Worm (Caenorhabditis elegans): Measurements from ENCODE around the gene col-78.

Gene col-78

DNA sequence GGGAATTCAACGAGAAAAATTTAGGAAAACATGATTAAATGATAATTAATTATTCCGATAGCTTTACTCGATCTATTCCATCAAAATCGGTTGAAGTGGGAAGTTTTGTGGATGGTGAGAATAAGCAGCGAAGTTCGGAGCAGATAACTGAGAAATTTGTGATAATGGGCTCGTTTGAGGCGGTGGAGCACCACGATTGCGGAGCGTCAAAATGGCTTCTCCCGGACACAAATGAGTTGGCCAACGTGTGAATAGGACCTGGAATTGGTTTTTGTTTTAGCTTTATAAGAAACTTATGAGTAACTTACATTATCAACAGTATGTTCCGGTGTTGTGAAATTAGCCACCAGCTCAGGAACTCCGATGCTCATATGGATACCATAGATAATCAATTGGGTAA, 26.5 kb downstream of the col-78 start:
- TF ChIP-seq nhr-67 (tag; optimal IDR thresholded peaks at IDR 0.05) = no peak
- no peak for TF ChIP-seq nhr-23 (tag; optimal IDR thresholded peaks at IDR 0.05)
- TF ChIP-seq jun-1 (tag; optimal IDR thresholded peaks at IDR 0.05) = no peak
- TF ChIP-seq snpc-4 (tag; optimal IDR thresholded peaks at IDR 0.05) = no peak
- TF ChIP-seq ztf-11 (tag; optimal IDR thresholded peaks at IDR 0.05) = no peak
- TF ChIP-seq nhr-77 (tag; optimal IDR thresholded peaks at IDR 0.05) = no peak
- no peak for TF ChIP-seq ceh-16 (tag; optimal IDR thresholded peaks at IDR 0.05)
- no peak for TF ChIP-seq lin-39 (tag; optimal IDR thresholded peaks at IDR 0.05)
- TF ChIP-seq nhr-43 (tag; optimal IDR thresholded peaks at IDR 0.05; ENCODE audit: poor library complexity, severe bottlenecking) = no peak
- TF ChIP-seq eor-1 (tag; optimal IDR thresholded peaks at IDR 0.05) = no peak
- TF ChIP-seq R02D3.7 (tag; optimal IDR thresholded peaks at IDR 0.05) = no peak
- TF ChIP-seq elt-3 (tag; optimal IDR thresholded peaks at IDR 0.05) = no peak
- no peak for TF ChIP-seq ceh-82 (tag; optimal IDR thresholded peaks at IDR 0.05)
- no peak for TF ChIP-seq nhr-237 (tag; optimal IDR thresholded peaks at IDR 0.05)
- no peak for TF ChIP-seq lsy-12 (tag; optimal IDR thresholded peaks at IDR 0.05)
- no peak for TF ChIP-seq mml-1 (tag; optimal IDR thresholded peaks at IDR 0.05)
- no peak for TF ChIP-seq mdl-1 (tag; optimal IDR thresholded peaks at IDR 0.05)

DNA sequence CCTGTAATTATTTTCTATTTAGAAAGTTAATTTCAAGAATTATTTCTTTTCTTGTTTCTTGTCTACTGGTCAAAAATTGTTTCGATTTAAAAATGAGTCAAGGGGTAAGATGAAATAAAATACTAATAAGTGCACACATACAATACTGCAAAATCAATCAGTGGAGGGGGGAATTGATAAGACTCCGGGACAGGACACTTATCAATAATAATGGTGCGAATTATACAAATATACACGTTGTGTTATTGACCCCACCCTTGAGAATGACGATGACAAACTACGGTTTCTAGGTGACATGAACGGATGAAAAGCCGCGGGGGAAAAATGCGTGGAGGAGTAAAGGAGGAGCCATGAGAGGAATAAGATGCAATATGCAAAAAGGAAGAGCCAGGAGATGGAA, 28.8 kb downstream of the col-78 start:
- no peak for TF ChIP-seq nfya-1 (tag; optimal IDR thresholded peaks at IDR 0.05; ENCODE audit: insufficient read depth)
- peak; percentile 51 for TF ChIP-seq pqm-1 (tag; optimal IDR thresholded peaks at IDR 0.05)
- peak; percentile 48 for TF ChIP-seq pha-4 (tag; optimal IDR thresholded peaks at IDR 0.05)
- peak; percentile 60 for TF ChIP-seq elt-2 (tag; optimal IDR thresholded peaks at IDR 0.05)

DNA sequence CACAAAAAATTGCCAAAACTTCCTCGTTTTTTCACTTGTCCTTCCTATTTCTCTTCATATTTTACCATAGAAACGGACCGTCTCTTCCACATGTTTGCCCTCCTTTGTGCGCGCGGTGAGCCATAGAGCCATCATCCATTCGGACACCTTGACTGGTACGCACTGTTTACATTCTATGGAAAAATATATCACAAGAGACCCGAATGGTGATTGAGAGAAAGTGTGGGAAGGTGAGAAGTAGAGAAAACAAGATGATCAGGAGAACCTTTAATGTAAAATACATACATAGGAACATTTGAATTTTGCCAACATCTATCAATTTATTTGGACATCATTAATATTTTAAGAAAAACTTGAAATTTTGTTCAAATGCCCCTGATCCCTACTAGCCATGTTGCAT, 33.6 kb downstream of the col-78 start:
- TF ChIP-seq pha-4 (tag; optimal IDR thresholded peaks at IDR 0.05) = peak; percentile 95
- no peak for TF ChIP-seq lin-39 (tag; optimal IDR thresholded peaks at IDR 0.05)

DNA sequence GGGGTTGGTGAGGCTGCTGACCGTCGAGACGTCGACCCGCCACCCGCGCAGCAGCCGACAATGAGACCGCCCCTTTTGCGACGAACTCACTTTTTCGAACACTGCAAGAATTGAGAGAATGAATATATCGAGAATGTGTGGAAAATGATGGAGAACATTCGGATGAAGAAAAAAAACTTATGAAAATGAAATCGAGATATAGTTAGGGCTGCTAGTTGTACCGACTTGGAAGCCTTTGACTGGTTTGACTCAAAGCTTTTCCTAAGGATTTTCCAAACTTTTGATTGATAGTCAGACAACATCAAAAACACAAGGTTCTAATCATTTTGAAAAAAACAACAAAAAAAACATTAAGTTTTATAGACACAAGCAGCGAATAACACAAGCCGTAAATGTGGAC, 36.0 kb downstream of the col-78 start, which contains the start of gene sym-2:
Gene sym-2, minus strand, starts transcription at position 101 of the 400 bp plus-strand sequence.
- TF ChIP-seq mdl-1 (tag; optimal IDR thresholded peaks at IDR 0.05) = no peak
- no peak for TF ChIP-seq fkh-2 (tag; optimal IDR thresholded peaks at IDR 0.05)
- no peak for TF ChIP-seq fos-1 (tag; optimal IDR thresholded peaks at IDR 0.05)
- no peak for TF ChIP-seq tbx-2 (tag; optimal IDR thresholded peaks at IDR 0.05)
- peak; percentile 40 for TF ChIP-seq nhr-23 (tag; optimal IDR thresholded peaks at IDR 0.05)
- no peak for TF ChIP-seq lin-39 (tag; optimal IDR thresholded peaks at IDR 0.05)
- no peak for TF ChIP-seq ceh-28 (tag; optimal IDR thresholded peaks at IDR 0.05)
- no peak for TF ChIP-seq nhr-237 (tag; optimal IDR thresholded peaks at IDR 0.05)
- TF ChIP-seq nhr-25 (tag; optimal IDR thresholded peaks at IDR 0.05) = peak; percentile 23
- no peak for TF ChIP-seq ZK546.5 (tag; optimal IDR thresholded peaks at IDR 0.05)
- TF ChIP-seq nhr-76 (tag; optimal IDR thresholded peaks at IDR 0.05) = no peak

DNA sequence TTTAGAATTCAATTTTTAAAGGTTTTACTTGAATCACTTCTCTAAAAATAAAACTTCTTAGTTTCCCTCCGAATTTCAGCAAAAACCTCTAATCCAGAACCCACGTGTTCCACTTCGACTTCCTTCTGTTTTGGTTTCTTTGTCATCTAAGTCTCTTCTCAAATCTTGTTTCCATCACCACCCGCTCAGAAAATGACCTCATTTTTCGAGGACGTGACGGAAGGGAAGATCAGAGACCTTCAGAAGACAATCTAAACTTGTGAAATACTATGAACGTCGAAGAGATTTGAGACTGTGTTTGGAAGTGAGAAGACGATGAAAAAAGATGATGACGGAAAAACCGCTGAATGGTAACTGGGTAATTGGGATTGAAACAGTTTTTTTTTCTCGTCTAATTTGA, 37.3 kb downstream of the col-78 start:
- TF ChIP-seq elt-1 (tag; optimal IDR thresholded peaks at IDR 0.05) = peak; percentile 1
- TF ChIP-seq nhr-23 (tag; optimal IDR thresholded peaks at IDR 0.05) = peak; percentile 83
- no peak for TF ChIP-seq nhr-77 (tag; optimal IDR thresholded peaks at IDR 0.05)
- TF ChIP-seq nhr-25 (tag; optimal IDR thresholded peaks at IDR 0.05) = peak; percentile 75

DNA sequence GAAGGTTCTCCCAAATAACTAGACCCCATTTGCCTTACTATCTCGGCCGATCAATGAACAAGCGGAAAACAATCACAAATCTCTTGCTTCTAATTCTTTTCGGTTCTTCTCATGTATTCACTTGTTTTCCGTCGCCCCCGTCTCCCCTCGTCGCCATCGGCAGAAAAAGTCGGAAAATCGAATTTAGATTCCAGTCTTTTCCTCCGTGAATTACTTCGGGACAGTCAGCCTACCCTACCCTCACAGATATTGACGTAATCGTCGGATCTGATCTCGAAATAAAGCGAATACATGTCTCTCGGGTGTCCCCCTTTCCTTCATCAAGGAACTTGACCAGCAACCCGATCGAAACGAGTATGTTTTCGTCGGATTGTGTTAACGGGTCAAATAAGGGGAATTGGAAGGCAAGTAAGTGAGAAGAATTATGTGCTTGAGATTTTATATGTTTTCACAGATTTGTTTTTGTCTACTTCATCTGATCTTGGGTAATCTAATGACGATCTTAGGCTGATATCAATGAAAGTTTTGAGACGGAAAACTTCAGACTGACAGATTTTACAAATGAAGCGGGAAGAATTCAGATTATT, 38.3 kb downstream of the col-78 start:
- TF ChIP-seq elt-1 (tag; optimal IDR thresholded peaks at IDR 0.05) (peak; percentile 60), nhr-76 (tag; optimal IDR thresholded peaks at IDR 0.05) (no peak), nhr-23 (tag; optimal IDR thresholded peaks at IDR 0.05) (peak; percentile 78), nhr-77 (tag; optimal IDR thresholded peaks at IDR 0.05) (no peak)

DNA sequence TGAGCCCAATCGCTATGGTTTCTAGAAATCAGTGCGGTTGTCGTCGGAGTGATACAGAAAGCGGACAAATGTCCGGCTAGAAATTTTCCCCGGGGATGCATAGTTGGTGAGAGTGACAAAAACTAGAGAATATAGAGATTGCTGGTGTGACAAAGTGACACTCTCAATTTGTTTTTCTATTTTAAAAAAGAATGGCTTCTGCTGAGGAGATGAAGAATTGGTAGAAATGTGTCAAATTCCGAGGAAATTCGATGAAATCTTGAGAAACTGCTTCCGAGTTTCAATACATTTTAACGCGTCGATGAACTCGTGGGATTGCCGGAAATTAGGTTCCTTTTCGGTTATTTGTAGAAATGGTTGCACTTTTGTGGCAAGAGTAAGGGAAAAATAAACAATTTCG, 41.9 kb downstream of the col-78 start, which contains the start of gene twk-4:
Gene twk-4, minus strand, starts transcription at position 101 of the 400 bp plus-strand sequence.
- TF ChIP-seq elt-1 (tag; optimal IDR thresholded peaks at IDR 0.05) (no peak), R02D3.7 (tag; optimal IDR thresholded peaks at IDR 0.05) (no peak), skn-1 (tag; optimal IDR thresholded peaks at IDR 0.05) (no peak), nhr-237 (tag; optimal IDR thresholded peaks at IDR 0.05) (no peak), egl-5 (tag; optimal IDR thresholded peaks at IDR 0.05) (no peak)
